Worm (Caenorhabditis elegans) whole organism, dauer: ENCODE data around the gene F22H10.11.

Source experiments
- unc-62 ChIP-seq: sonication (generic microtip); optimal IDR thresholded peaks from 2 replicates; lab custom pipeline; 2017; ENCODE audit warnings: missing biosample characterization, missing genetic modification reagents, missing genetic modification characterization

Gene F22H10.11

DNA sequence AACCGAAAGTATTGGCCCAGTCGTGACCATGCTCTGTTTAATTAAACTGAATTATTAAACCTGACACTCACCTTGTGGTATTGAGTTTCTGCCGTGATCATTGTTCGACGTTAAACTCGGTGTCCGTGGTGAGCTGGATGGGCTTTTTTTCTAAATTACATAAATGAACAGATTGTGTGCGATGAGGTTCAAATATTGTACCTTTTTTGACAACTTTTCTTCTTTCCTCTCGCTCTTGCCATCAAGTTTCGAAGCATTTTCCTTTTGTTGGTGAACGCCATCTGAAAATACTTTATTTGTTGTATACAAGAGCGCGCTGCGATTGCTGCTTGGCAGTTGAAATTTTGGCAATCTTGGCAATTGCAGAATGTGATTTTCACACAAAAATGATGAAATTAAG, at the start of gene F22H10.11:
Gene F22H10.11 (minus strand): TSS at position 101 of the 400 bp plus-strand sequence.
- TF ChIP-seq unc-62 (GFP tag; lab: Kevin White, UChicago) = no peak

ce11 chrX:16737478-16737877, 49.6 kb upstream of the F22H10.11 start:
- no peak for TF ChIP-seq unc-62 (GFP tag; lab: Kevin White, UChicago)

DNA sequence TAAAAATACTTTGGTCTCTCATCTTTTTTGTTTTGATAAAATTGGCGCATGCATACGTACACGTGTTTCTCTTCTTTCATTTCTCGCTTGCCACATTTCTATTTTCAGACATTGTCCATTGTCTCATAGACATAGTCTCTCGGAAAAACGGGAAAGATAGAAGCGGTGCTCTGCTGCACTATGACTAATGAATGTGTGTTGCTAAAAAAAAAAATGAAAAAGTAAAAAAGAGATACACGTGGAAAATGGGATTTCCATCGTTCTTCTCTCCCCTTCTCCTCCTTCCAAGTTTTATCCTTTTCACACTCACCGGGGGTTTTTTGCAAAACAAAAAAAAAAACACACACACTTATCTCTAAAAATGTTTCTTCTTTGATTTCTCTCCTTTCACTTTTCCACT, 47.1 kb upstream of the F22H10.11 start:
- TF ChIP-seq unc-62 (GFP tag; lab: Kevin White, UChicago) = no peak

- no peak for TF ChIP-seq unc-62 (GFP tag; lab: Kevin White, UChicago)
These were observed 45.6 kb upstream of the F22H10.11 start for ce11 chrX:16733411-16733810.

DNA sequence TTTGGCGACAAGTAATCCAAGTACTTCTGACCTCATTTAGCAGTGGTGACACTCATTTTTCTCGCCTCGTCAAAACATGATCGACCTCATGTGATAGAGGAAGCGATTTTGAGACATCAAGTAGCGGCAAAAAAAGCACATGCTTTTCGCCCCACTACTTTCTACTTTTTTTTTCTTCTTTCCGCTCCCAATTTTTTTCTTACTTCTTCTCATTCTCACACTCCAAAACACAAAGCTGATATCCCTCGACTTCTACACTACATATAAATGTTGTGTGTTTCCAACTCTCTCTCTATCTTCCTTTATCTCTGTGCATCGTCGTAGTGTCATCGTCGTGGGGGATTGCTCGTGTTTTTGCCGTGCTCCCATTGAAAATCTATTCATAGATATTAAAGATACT, 44.4 kb upstream of the F22H10.11 start:
- TF ChIP-seq unc-62 (GFP tag; lab: Kevin White, UChicago) = no peak

DNA sequence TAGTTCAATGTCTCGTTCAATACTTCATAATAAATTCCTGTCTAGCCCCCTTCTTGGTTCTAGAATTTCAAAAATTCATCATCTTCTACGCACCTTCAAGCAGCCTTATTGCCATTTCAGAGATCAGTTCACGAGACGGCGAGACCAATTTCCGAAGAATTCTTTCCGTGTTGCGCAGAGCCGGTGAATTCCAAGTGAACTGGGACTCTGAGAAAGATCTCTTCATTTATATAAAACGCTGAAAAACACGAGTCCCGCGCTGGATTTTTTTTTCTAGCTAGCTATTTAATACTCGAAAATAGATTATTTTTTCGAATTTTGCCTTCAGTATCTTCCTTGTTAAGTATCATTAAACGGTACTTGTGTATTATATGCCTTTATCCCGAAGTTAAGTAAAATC, 43.3 kb upstream of the F22H10.11 start:
- TF ChIP-seq unc-62 (GFP tag; lab: Kevin White, UChicago) = no peak

DNA sequence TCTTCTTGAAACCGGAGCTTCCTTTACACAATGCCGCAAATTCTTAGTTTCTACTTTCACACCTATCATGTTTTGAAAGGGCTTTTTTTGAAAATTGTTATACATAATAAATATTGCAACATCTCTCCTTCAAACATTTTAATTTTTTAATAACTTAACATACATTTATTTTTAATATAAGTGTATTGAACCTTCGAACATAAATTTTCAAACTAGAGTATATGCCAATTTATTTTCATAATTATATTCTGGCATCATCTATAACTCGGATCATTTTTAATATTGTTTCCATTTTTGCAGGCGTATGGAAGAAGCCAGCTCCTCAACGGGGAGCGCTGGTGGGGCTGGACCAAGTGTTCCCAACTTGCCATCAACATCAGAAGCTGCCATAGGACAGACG, 41.4 kb upstream of the F22H10.11 start, which contains the start of gene hda-4:
Gene hda-4 (plus strand): TSS at position 301 of the 400 bp plus-strand sequence.
- TF ChIP-seq unc-62 (GFP tag; lab: Kevin White, UChicago) = no peak

ce11 chrX:16726879-16727278, 39.0 kb upstream of the F22H10.11 start:
- TF ChIP-seq unc-62 (GFP tag; lab: Kevin White, UChicago) = no peak

ce11 chrX:16724954-16725353, 37.1 kb upstream of the F22H10.11 start:
- TF ChIP-seq unc-62 (GFP tag; lab: Kevin White, UChicago) = no peak

- no peak for TF ChIP-seq unc-62 (GFP tag; lab: Kevin White, UChicago)
These were observed 34.1 kb upstream of the F22H10.11 start for ce11 chrX:16721930-16722329.

DNA sequence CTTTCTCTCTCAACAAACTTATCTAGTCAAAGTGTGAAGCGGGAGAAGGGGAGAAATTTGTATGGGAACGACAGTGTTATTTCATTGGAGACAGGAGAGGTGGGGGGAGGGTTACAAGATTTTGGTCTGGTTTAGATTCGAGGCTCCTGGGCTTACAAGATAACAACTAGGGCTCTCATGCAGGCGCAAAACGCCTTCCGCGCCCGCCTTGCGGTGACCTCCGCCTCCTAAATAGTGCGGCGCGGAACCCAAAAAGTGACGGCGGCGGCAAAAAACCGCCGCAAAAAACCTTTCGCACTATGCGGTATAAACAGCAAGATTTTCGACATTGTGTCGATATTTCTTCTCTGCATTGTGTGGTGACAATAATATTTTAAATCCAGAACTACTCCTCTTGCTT, 28.1 kb upstream of the F22H10.11 start:
- TF ChIP-seq unc-62 (GFP tag; lab: Kevin White, UChicago) = no peak

ce11 chrX:16711381-16711780, 23.5 kb upstream of the F22H10.11 start, which contains the start of gene lgc-53:
lgc-53 (plus strand) TSS chrX:16711681.
- TF ChIP-seq unc-62 (GFP tag; lab: Kevin White, UChicago) = no peak

DNA sequence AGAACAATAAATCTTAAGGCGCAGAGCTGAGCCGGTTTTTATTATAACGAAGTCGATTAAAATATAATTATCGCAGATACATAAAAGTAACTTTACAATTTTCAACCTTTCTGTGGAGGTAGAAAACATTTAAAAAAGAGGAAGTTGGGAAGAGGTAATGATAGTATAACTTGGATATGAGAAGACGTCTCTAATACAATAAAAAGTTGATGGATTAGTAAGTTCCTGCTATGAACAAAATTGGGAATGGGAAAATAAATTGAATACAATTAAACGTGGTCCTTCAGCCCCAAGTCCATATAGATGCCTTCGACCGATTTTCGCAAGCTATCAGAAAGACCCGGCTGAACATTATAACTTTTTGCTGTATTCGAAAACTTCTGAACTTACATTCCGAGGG, 17.8 kb upstream of the F22H10.11 start:
- no peak for TF ChIP-seq unc-62 (GFP tag; lab: Kevin White, UChicago)

- no peak for TF ChIP-seq unc-62 (GFP tag; lab: Kevin White, UChicago)
These were observed 16.2 kb upstream of the F22H10.11 start for ce11 chrX:16704086-16704485.

DNA sequence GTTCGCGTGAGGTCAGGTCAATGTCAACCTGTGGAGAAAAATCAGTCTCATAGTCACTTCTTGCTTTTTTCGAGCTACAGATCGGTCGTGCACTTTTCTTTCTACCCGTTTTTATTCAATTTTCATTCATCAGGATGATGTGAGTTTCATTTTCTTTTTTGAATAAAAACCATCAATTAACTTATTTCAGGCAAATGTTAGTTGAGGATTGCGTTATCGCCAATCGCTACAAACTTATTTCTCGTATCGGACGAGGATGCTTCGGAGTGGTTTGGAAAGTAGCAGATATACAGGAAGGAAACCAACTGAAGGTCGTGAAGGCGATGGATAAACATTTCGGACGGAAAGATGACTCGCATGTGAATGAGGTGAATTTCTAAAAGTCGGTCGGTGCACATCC, 14.4 kb upstream of the F22H10.11 start, which contains the start of gene F22H10.1:
Gene F22H10.1 (plus strand): TSS at position 211 of the 400 bp plus-strand sequence.
- TF ChIP-seq unc-62 (GFP tag; lab: Kevin White, UChicago) = no peak

DNA sequence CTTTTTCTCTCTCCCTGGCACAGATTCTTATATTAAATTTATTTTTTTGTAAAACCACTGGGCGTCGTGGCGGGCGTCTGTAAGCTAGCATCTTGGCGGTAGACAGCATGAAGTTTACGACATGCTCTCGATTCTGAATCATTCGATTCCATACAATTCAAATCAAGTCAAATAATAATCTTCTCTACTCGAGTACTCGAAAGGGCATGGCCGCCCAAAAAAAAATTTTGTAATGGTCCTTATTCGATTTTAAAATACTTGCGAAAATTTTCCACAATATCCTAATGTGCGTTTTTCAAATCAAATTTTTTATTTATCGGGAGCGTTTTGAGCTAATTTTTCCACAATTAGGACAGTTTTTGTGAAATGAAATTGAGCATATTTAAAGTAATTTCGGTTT, 10.2 kb upstream of the F22H10.11 start:
- TF ChIP-seq unc-62 (GFP tag; lab: Kevin White, UChicago) = no peak

- no peak for TF ChIP-seq unc-62 (GFP tag; lab: Kevin White, UChicago)
These were observed 9.0 kb upstream of the F22H10.11 start for ce11 chrX:16696822-16697221.

- no peak for TF ChIP-seq unc-62 (GFP tag; lab: Kevin White, UChicago)
These were observed 7.3 kb upstream of the F22H10.11 start for ce11 chrX:16695184-16695583.
